Fruit fly (Drosophila melanogaster) whole organism, embryonic: ENCODE results near the gene CG31099.

Experiments
- Antp ChIP-seq: fragments of 200-800 bp; sonication (Bioruptor generic); optimal IDR thresholded peaks from 3 replicates; lab custom pipeline; 2016; ENCODE audit warnings: missing biosample characterization, missing genetic modification characterization
- Bdp1 ChIP-seq: fragments of 200-800 bp; sonication (Bioruptor generic); optimal IDR thresholded peaks from 3 replicates; lab custom pipeline; 2016; ENCODE audit warnings: missing biosample characterization, missing genetic modification characterization
- BtbVII ChIP-seq: fragments of 200-800 bp; sonication (Bioruptor generic); optimal IDR thresholded peaks from 3 replicates; lab custom pipeline; 2017; ENCODE audit warnings: missing biosample characterization, mild to moderate bottlenecking, missing genetic modification characterization
- CG10462 ChIP-seq: fragments of 200-800 bp; sonication (Bioruptor generic); optimal IDR thresholded peaks from 2 replicates; lab custom pipeline; 2016; ENCODE audit warnings: missing biosample characterization, missing genetic modification characterization
- CG11247 ChIP-seq: fragments of 200-800 bp; sonication (Bioruptor generic); IDR thresholded peaks from 2 replicates; pipeline ENCODE4 v1.3.6; 2022; ENCODE audit warnings: missing biosample characterization, missing genetic modification characterization
- CG11398 ChIP-seq: fragments of 200-800 bp; sonication (Bioruptor generic); optimal IDR thresholded peaks from 2 replicates; lab custom pipeline; 2016; ENCODE audit warnings: missing biosample characterization, missing genetic modification characterization
- CG12219 ChIP-seq: fragments of 200-800 bp; sonication (Bioruptor generic); optimal IDR thresholded peaks from 3 replicates; lab custom pipeline; 2018; ENCODE audit warnings: missing biosample characterization, mild to moderate bottlenecking, missing genetic modification characterization
- CG13894 ChIP-seq: fragments of 200-800 bp; sonication (Bioruptor generic); optimal IDR thresholded peaks from 3 replicates; lab custom pipeline; 2018; ENCODE audit warnings: missing biosample characterization, mild to moderate bottlenecking, missing genetic modification characterization, moderate library complexity
- CG14050 ChIP-seq: fragments of 200-800 bp; sonication (Bioruptor generic); IDR thresholded peaks from 3 replicates; pipeline ENCODE4 v1.3.6; 2022; ENCODE audit warnings: missing biosample characterization, missing genetic modification characterization
- CG14667 ChIP-seq: fragments of 200-800 bp; sonication (Bioruptor generic); IDR thresholded peaks from 2 replicates; pipeline ENCODE4 v1.3.6; 2022; ENCODE audit warnings: missing biosample characterization, missing genetic modification characterization
- CG17568 ChIP-seq: fragments of 200-800 bp; sonication (Bioruptor generic); optimal IDR thresholded peaks from 2 replicates; lab custom pipeline; 2018; ENCODE audit warnings: missing biosample characterization, mild to moderate bottlenecking, missing genetic modification characterization, moderate library complexity
- CG18476 ChIP-seq: fragments of 200-800 bp; sonication (Bioruptor generic); optimal IDR thresholded peaks from 2 replicates; lab custom pipeline; 2016; ENCODE audit warnings: missing biosample characterization, mild to moderate bottlenecking, missing genetic modification characterization
- CG33557 ChIP-seq: fragments of 200-800 bp; sonication (Bioruptor generic); optimal IDR thresholded peaks from 2 replicates; lab custom pipeline; 2019; ENCODE audit warnings: missing biosample characterization, mild to moderate bottlenecking, missing genetic modification characterization, moderate library complexity
- CG34376 ChIP-seq: fragments of 200-800 bp; sonication (Bioruptor generic); optimal IDR thresholded peaks from 2 replicates; lab custom pipeline; 2018; ENCODE audit warnings: missing biosample characterization, mild to moderate bottlenecking, missing genetic modification characterization
- CG6791 ChIP-seq: fragments of 200-800 bp; sonication (Bioruptor generic); IDR thresholded peaks from 3 replicates; pipeline ENCODE4 v1.3.6; 2022; ENCODE audit warnings: missing biosample characterization, missing genetic modification characterization; ENCODE audit not compliant: partially characterized antibody
- CG7839 ChIP-seq: fragments of 200-800 bp; sonication (Bioruptor generic); optimal IDR thresholded peaks from 3 replicates; lab custom pipeline; 2018; ENCODE audit warnings: missing biosample characterization, mild to moderate bottlenecking, missing genetic modification characterization, moderate library complexity
- CG8924 ChIP-seq: fragments of 200-800 bp; optimal IDR thresholded peaks from 3 replicates; lab custom pipeline; 2019; ENCODE audit warnings: missing biosample characterization, mild to moderate bottlenecking, missing genetic modification characterization, moderate library complexity
- CG9817 ChIP-seq: fragments of 200-800 bp; sonication (Bioruptor generic); optimal IDR thresholded peaks from 2 replicates; lab custom pipeline; 2018; ENCODE audit warnings: missing biosample characterization, mild to moderate bottlenecking, missing genetic modification characterization, moderate library complexity
- Camta ChIP-seq: fragments of 200-800 bp; sonication (Bioruptor generic); optimal IDR thresholded peaks from 2 replicates; lab custom pipeline; 2016; ENCODE audit warnings: missing biosample characterization, missing genetic modification characterization
- Chrac-16 ChIP-seq: fragments of 200-800 bp; sonication (Bioruptor generic); optimal IDR thresholded peaks from 3 replicates; lab custom pipeline; 2016; ENCODE audit warnings: missing biosample characterization, missing genetic modification characterization
- D19B ChIP-seq: fragments of 200-800 bp; sonication (Bioruptor generic); optimal IDR thresholded peaks from 2 replicates; lab custom pipeline; 2017; ENCODE audit warnings: missing biosample characterization, mild to moderate bottlenecking, missing genetic modification characterization
- Dad ChIP-seq: fragments of 200-800 bp; sonication (Bioruptor generic); optimal IDR thresholded peaks from 3 replicates; lab custom pipeline; 2016; ENCODE audit warnings: missing biosample characterization, missing genetic modification characterization
- Ets97D ChIP-seq: fragments of 200-800 bp; sonication (Bioruptor generic); optimal IDR thresholded peaks from 3 replicates; lab custom pipeline; 2016; ENCODE audit warnings: missing biosample characterization, missing genetic modification characterization
- H15 ChIP-seq: fragments of 200-800 bp; sonication (Bioruptor generic); IDR thresholded peaks from 3 replicates; pipeline ENCODE4 v1.3.6; 2022; ENCODE audit warnings: missing biosample characterization, missing genetic modification characterization
- HHEX ChIP-seq: fragments of 200-800 bp; sonication (Bioruptor generic); optimal IDR thresholded peaks from 3 replicates; lab custom pipeline; 2017; ENCODE audit warnings: missing biosample characterization, mild to moderate bottlenecking, missing genetic modification characterization, missing genetic modification reagents
- HLH54F ChIP-seq: fragments of 200-800 bp; sonication (Bioruptor generic); optimal IDR thresholded peaks from 3 replicates; lab custom pipeline; 2016; ENCODE audit warnings: missing biosample characterization, missing genetic modification characterization
- Hsf ChIP-seq: fragments of 200-800 bp; sonication (Bioruptor generic); optimal IDR thresholded peaks from 3 replicates; lab custom pipeline; 2016; ENCODE audit warnings: missing biosample characterization, missing genetic modification characterization
- Lim3 ChIP-seq: fragments of 200-800 bp; sonication (Bioruptor generic); IDR thresholded peaks from 2 replicates; pipeline ENCODE4 v1.3.6; 2022; ENCODE audit warnings: missing biosample characterization, missing genetic modification characterization
- Ptx1 ChIP-seq: fragments of 200-800 bp; sonication (Bioruptor generic); IDR thresholded peaks from 2 replicates; pipeline ENCODE4 v1.3.6; 2022; ENCODE audit warnings: missing biosample characterization, missing genetic modification characterization
- Ravus ChIP-seq: fragments of 200-800 bp; sonication (Bioruptor generic); IDR thresholded peaks from 2 replicates; pipeline ENCODE4 v1.3.6; 2022; ENCODE audit warnings: missing biosample characterization, missing genetic modification characterization
- Rfx ChIP-seq: fragments of 200-800 bp; sonication (Bioruptor generic); IDR thresholded peaks from 2 replicates; pipeline ENCODE4 v1.3.6; 2022; ENCODE audit warnings: missing biosample characterization, missing genetic modification characterization
- Scr ChIP-seq: fragments of 200-800 bp; sonication (Bioruptor generic); IDR thresholded peaks from 2 replicates; pipeline ENCODE4 v1.3.6; 2022; ENCODE audit warnings: missing biosample characterization, missing genetic modification characterization; ENCODE audit not compliant: partially characterized antibody
- Spps ChIP-seq: fragments of 200-800 bp; sonication (Bioruptor generic); optimal IDR thresholded peaks from 2 replicates; lab custom pipeline; 2018; ENCODE audit warnings: missing biosample characterization, mild to moderate bottlenecking, missing genetic modification characterization
- Sry-β ChIP-seq: fragments of 200-800 bp; sonication (Bioruptor generic); optimal IDR thresholded peaks from 2 replicates; lab custom pipeline; 2018; ENCODE audit warnings: missing biosample characterization, mild to moderate bottlenecking, missing genetic modification characterization, moderate library complexity
- ab ChIP-seq: fragments of 200-800 bp; sonication (Bioruptor generic); optimal IDR thresholded peaks from 2 replicates; lab custom pipeline; 2016; ENCODE audit warnings: missing biosample characterization, missing genetic modification characterization
- abd-A ChIP-seq: fragments of 200-800 bp; sonication (Bioruptor generic); optimal IDR thresholded peaks from 3 replicates; lab custom pipeline; 2019; ENCODE audit warnings: missing biosample characterization, mild to moderate bottlenecking, missing genetic modification characterization, moderate library complexity
- bbx ChIP-seq: fragments of 200-800 bp; sonication (Bioruptor generic); IDR thresholded peaks from 2 replicates; pipeline ENCODE4 v1.3.6; 2022; ENCODE audit warnings: missing biosample characterization, missing genetic modification characterization; ENCODE audit not compliant: partially characterized antibody
- bowl ChIP-seq: fragments of 200-800 bp; sonication (Bioruptor generic); IDR thresholded peaks from 2 replicates; pipeline ENCODE4 v1.3.6; 2022; ENCODE audit warnings: missing biosample characterization, missing genetic modification characterization
- cg ChIP-seq: fragments of 200-800 bp; sonication (Bioruptor generic); optimal IDR thresholded peaks from 3 replicates; lab custom pipeline; 2019; ENCODE audit warnings: missing biosample characterization, mild to moderate bottlenecking, missing genetic modification characterization, moderate library complexity
- chm ChIP-seq: fragments of 200-800 bp; sonication (Bioruptor generic); IDR thresholded peaks from 2 replicates; pipeline ENCODE4 v1.3.6; 2022; ENCODE audit warnings: missing biosample characterization, missing genetic modification characterization
- gt ChIP-seq: fragments of 200-800 bp; sonication (Bioruptor generic); IDR thresholded peaks from 2 replicates; pipeline ENCODE4 v1.3.6; 2022; ENCODE audit warnings: missing biosample characterization, missing genetic modification characterization
- ken ChIP-seq: fragments of 200-800 bp; sonication (Bioruptor generic); IDR thresholded peaks from 3 replicates; pipeline ENCODE4 v1.3.6; 2022; ENCODE audit warnings: missing biosample characterization, missing genetic modification characterization
- otp ChIP-seq: fragments of 200-800 bp; sonication (Bioruptor generic); IDR thresholded peaks from 3 replicates; pipeline ENCODE4, ENCODE4 v1.3.6; 2022; ENCODE audit warnings: missing biosample characterization, missing genetic modification characterization
- pnt ChIP-seq: fragments of 200-800 bp; sonication (Bioruptor generic); optimal IDR thresholded peaks from 3 replicates; lab custom pipeline; 2016; ENCODE audit warnings: missing biosample characterization, missing genetic modification characterization
- pros ChIP-seq: fragments of 200-800 bp; sonication (Bioruptor generic); optimal IDR thresholded peaks from 3 replicates; lab custom pipeline; 2019; ENCODE audit warnings: missing biosample characterization, mild to moderate bottlenecking, missing genetic modification characterization, moderate library complexity
- pum ChIP-seq: fragments of 200-800 bp; sonication (Bioruptor generic); optimal IDR thresholded peaks from 2 replicates; lab custom pipeline; 2016; ENCODE audit warnings: missing biosample characterization, missing genetic modification characterization
- sisA ChIP-seq: fragments of 200-800 bp; sonication (Bioruptor generic); IDR thresholded peaks from 2 replicates; pipeline ENCODE4 v1.3.6; 2022; ENCODE audit warnings: missing biosample characterization, missing genetic modification characterization
- slp2 ChIP-seq: fragments of 200-800 bp; sonication (Bioruptor generic); optimal IDR thresholded peaks from 2 replicates; lab custom pipeline; 2016; ENCODE audit warnings: missing biosample characterization, missing genetic modification characterization
- tgo ChIP-seq: fragments of 200-800 bp; sonication (Bioruptor generic); IDR thresholded peaks from 3 replicates; pipeline ENCODE4 v1.3.6; 2022; ENCODE audit warnings: missing biosample characterization, missing genetic modification characterization
- trem ChIP-seq: fragments of 200-800 bp; optimal IDR thresholded peaks from 3 replicates; lab custom pipeline; 2019; ENCODE audit warnings: missing biosample characterization, mild to moderate bottlenecking, missing genetic modification characterization, moderate library complexity
- ttk ChIP-seq: fragments of 200-800 bp; sonication (Bioruptor generic); IDR thresholded peaks from 2 replicates; pipeline ENCODE4 v2.1.2; 2022; ENCODE audit warnings: missing biosample characterization, missing genetic modification characterization
- wdn ChIP-seq: fragments of 200-800 bp; sonication (Bioruptor generic); IDR thresholded peaks from 2 replicates; pipeline ENCODE4 v1.3.6; 2022; ENCODE audit warnings: missing biosample characterization, missing genetic modification characterization
- wor ChIP-seq: fragments of 200-800 bp; sonication (Bioruptor generic); IDR thresholded peaks from 2 replicates; pipeline ENCODE4 v1.3.6; 2022; ENCODE audit warnings: missing biosample characterization, missing genetic modification characterization

The CG31099 gene

DNA sequence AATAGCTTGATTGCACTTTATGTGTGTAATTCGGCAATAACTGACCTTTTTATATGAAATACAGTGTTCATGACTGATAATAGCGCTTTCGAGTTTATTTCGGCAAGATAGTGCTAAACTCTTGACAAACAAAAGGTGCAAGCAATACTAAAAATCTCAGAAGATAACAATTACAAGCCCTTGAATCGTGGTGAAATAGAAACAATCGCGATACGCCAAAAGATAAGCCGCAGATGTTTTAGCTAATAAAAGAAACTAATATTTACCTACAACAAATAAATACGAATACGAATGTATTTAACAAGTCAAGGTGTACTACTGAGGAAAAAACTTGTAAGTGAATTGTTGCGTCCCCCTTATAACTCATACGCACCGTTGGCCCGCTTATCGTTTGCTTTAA lies 35.5 kb downstream of the CG31099 start (continued):
- TF ChIP-seq Sry-β (GFP tag; lab: Kevin White, UChicago) = no peak
- no peak for TF ChIP-seq Ptx1 (GFP tag; lab: Robert Waterston, UW)
- TF ChIP-seq CG8924 (tag; lab: Kevin White, UChicago) = peak; percentile 27
- TF ChIP-seq CG11247 (GFP tag; lab: Robert Waterston, UW) = no peak
- TF ChIP-seq chm = no peak
- no peak for TF ChIP-seq CG10462
- TF ChIP-seq sisA (GFP tag; lab: Robert Waterston, UW) = no peak
- no peak for TF ChIP-seq bbx (GFP tag; lab: Robert Waterston, UW)
- TF ChIP-seq CG14667 (GFP tag; lab: Robert Waterston, UW) = no peak
- TF ChIP-seq CG11398 (GFP tag; lab: Kevin White, UChicago) = no peak
- TF ChIP-seq CG7839 (tag; lab: Kevin White, UChicago) = no peak
- TF ChIP-seq HLH54F = no peak
- TF ChIP-seq slp2 (GFP tag; lab: Kevin White, UChicago) = no peak
- TF ChIP-seq Hsf (GFP tag; lab: Kevin White, UChicago) = no peak
- no peak for TF ChIP-seq cg
- no peak for TF ChIP-seq abd-A (tag; lab: Kevin White, UChicago)
- TF ChIP-seq CG14050 (GFP tag; lab: Robert Waterston, UW) = no peak
- TF ChIP-seq pum (GFP tag; lab: Kevin White, UChicago) = no peak
- no peak for TF ChIP-seq Spps (tag; lab: Kevin White, UChicago)
- no peak for TF ChIP-seq tgo (GFP tag; lab: Robert Waterston, UW)
- TF ChIP-seq Chrac-16 (GFP tag; lab: Kevin White, UChicago) = no peak
- TF ChIP-seq CG34376 (GFP tag; lab: Kevin White, UChicago) = peak; percentile 47
- peak; percentile 26 for TF ChIP-seq CG9817 (tag; lab: Kevin White, UChicago)
- no peak for TF ChIP-seq bowl (GFP tag; lab: Robert Waterston, UW)
- no peak for TF ChIP-seq Scr (GFP tag; lab: Robert Waterston, UW)
- no peak for TF ChIP-seq Camta
- TF ChIP-seq D19B = no peak
- no peak for TF ChIP-seq Bdp1
- TF ChIP-seq gt = no peak
- TF ChIP-seq otp = no peak
- TF ChIP-seq CG18476 (GFP tag; lab: Kevin White, UChicago) = no peak
- TF ChIP-seq trem = no peak
- TF ChIP-seq Ets97D = no peak
- TF ChIP-seq Rfx (GFP tag; lab: Robert Waterston, UW) = no peak; the same call in 1 of the 2 replicates
- TF ChIP-seq ken (GFP tag; lab: Robert Waterston, UW) = no peak
- no peak for TF ChIP-seq Lim3 (GFP tag; lab: Robert Waterston, UW)
- no peak for TF ChIP-seq CG33557 (GFP tag; lab: Kevin White, UChicago)
- TF ChIP-seq ttk = no peak
- TF ChIP-seq pros (GFP tag; lab: Kevin White, UChicago) = no peak
- TF ChIP-seq CG13894 (tag; lab: Kevin White, UChicago) = peak; percentile 57
- TF ChIP-seq CG6791 (GFP tag; lab: Robert Waterston, UW) = no peak
- no peak for TF ChIP-seq CG12219
- no peak for TF ChIP-seq wdn
- TF ChIP-seq Ravus (GFP tag; lab: Robert Waterston, UW) = no peak
- TF ChIP-seq wor (GFP tag; lab: Robert Waterston, UW) = no peak
- TF ChIP-seq HHEX (GFP tag; lab: Kevin White, UChicago) = peak; percentile 8
- TF ChIP-seq pnt = no peak
- TF ChIP-seq H15 (GFP tag; lab: Robert Waterston, UW) = no peak
- no peak for TF ChIP-seq Antp
- peak; percentile 66 for TF ChIP-seq BtbVII (GFP tag; lab: Kevin White, UChicago)
- no peak for TF ChIP-seq Dad
- peak; percentile 58 for TF ChIP-seq CG17568 (GFP tag; lab: Kevin White, UChicago)
- no peak for TF ChIP-seq ab (GFP tag; lab: Kevin White, UChicago)
